Worm (Caenorhabditis elegans): ENCODE data around the gene F11G11.4.

DNA sequence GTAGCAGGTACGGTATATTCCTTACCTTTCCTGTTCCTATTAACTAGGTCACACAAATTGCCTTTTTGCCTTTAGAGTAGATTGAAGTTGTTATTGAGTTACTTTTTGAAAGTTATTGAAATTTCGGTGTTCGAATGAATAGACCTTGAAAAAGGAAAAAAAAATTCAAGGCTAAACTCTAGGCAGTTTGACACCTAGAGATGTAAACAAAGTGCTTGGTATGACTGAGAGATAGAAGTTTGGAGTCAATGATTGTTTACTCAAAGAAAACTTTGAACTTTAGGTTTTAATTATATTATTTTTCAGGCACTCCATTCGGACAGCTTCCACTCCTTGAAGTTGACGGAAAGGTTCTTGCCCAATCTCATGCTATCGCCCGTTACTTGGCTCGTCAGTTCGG, 22.1 kb downstream of the F11G11.4 start:
- TF ChIP-seq him-1 (tag; optimal IDR thresholded peaks at IDR 0.05): no peak
- no peak for TF ChIP-seq dao-5 (tag; optimal IDR thresholded peaks at IDR 0.05)
